Worm (Caenorhabditis elegans) whole organism, L1 larva: ENCODE measurements around the gene Y69H2.9.

ENCODE experiments used
- alr-1 ChIP-seq: fragments of 200-800 bp; sonication (Bioruptor generic); optimal IDR thresholded peaks from 2 replicates; lab custom pipeline; 2018; ENCODE audit warnings: borderline replicate concordance, mild to moderate bottlenecking, missing genetic modification characterization, missing compliant biosample characterization
- aly-2 ChIP-seq: fragments of 150-350 bp; optimal IDR thresholded peaks from 2 replicates; lab custom pipeline; 2014; ENCODE audit warnings: missing biosample characterization, missing genetic modification characterization
- ceh-82 ChIP-seq, 3 experiments: fragments of 150-350 bp in 1 of 3; sonication (generic microtip) in 2 of 3; optimal IDR thresholded peaks; 2 replicates each; lab custom pipeline; 2014 to 2017; ENCODE audit warnings: missing biosample characterization in 3 of 3, missing genetic modification characterization in 3 of 3
- lin-13 ChIP-seq: fragments of 150-350 bp; optimal IDR thresholded peaks from 2 replicates; lab custom pipeline; 2014; ENCODE audit warnings: missing biosample characterization, missing genetic modification reagents, missing genetic modification characterization
- lin-39 ChIP-seq: fragments of 150-350 bp; optimal IDR thresholded peaks from 2 replicates; lab custom pipeline; 2014; ENCODE audit warnings: missing biosample characterization, missing genetic modification reagents, missing genetic modification characterization
- unc-130 ChIP-seq: fragments of 150-350 bp; optimal IDR thresholded peaks from 2 replicates; lab custom pipeline; 2017; ENCODE audit warnings: missing biosample characterization, missing genetic modification characterization, inconsistent platforms
- unc-30 ChIP-seq: sonication (generic microtip); optimal IDR thresholded peaks from 2 replicates; lab custom pipeline; 2017; ENCODE audit warnings: missing biosample characterization, missing genetic modification characterization
- unc-62 ChIP-seq: fragments of 150-350 bp; optimal IDR thresholded peaks from 2 replicates; lab custom pipeline; 2014; ENCODE audit warnings: missing biosample characterization, missing genetic modification reagents, missing genetic modification characterization
- unc-86 ChIP-seq: sonication (generic microtip); optimal IDR thresholded peaks from 2 replicates; lab custom pipeline; 2016; ENCODE audit warnings: missing genetic modification characterization, missing compliant biosample characterization

ce11 chrV:18664026-18664425, 37.3 kb upstream of the Y69H2.9 start, which contains the start of gene Y69H2.3:
- TF ChIP-seq unc-130 (tag; lab: Kevin White, UChicago) (no peak), ceh-82 (tag; optimal IDR thresholded peaks at IDR 0.05; lab: Kevin White, UChicago) (no peak), unc-30 (no peak), unc-86 (tag; lab: Kevin White, UChicago) (no peak), alr-1 (tag; lab: Kevin White, UChicago) (no peak), unc-62 (GFP tag; lab: Kevin White, UChicago) (no peak), lin-39 (tag; lab: Kevin White, UChicago) (no peak), lin-13 (GFP tag; lab: Kevin White, UChicago) (no peak), aly-2 (tag; lab: Kevin White, UChicago) (no peak)
